Worm (Caenorhabditis elegans) whole organism, L3 larva: Measurements from ENCODE around the gene T09A12.1.

Experiments used
- ZK546.5 ChIP-seq: sonication (generic microtip); optimal IDR thresholded peaks from 2 replicates; lab custom pipeline; 2017; ENCODE audit warnings: missing biosample characterization, missing genetic modification characterization
- ceh-28 ChIP-seq: fragments of 150-350 bp; optimal IDR thresholded peaks from 2 replicates; lab custom pipeline; 2014; ENCODE audit warnings: missing biosample characterization, missing genetic modification reagents, missing genetic modification characterization
- fkh-10 ChIP-seq: sonication (generic microtip); optimal IDR thresholded peaks from 2 replicates; lab custom pipeline; 2017; ENCODE audit warnings: missing biosample characterization, missing genetic modification reagents, missing genetic modification characterization
- mml-1 ChIP-seq: fragments of 150-350 bp; sonication (generic microtip); optimal IDR thresholded peaks from 3 replicates; lab custom pipeline; 2014; ENCODE audit warnings: missing biosample characterization, missing genetic modification characterization
- nhr-11 ChIP-seq: fragments of 150-350 bp; optimal IDR thresholded peaks from 2 replicates; lab custom pipeline; 2014; ENCODE audit warnings: missing biosample characterization, missing genetic modification characterization
- ztf-11 ChIP-seq: fragments of 150-350 bp; optimal IDR thresholded peaks from 2 replicates; lab custom pipeline; 2014; ENCODE audit warnings: missing biosample characterization, missing genetic modification characterization

- TF ChIP-seq ceh-28 (tag; lab: Kevin White, UChicago): no peak
- no peak for TF ChIP-seq nhr-11 (tag; lab: Kevin White, UChicago)
- no peak for TF ChIP-seq ztf-11 (tag; lab: Kevin White, UChicago)
- TF ChIP-seq ZK546.5: no peak
- no peak for TF ChIP-seq fkh-10
- no peak for TF ChIP-seq mml-1 (tag; lab: Kevin White, UChicago)
These were observed 32.5 kb upstream of the T09A12.1 start, which contains the start of gene C07G1.7 for ce11 chrIV:8211747-8212146.
